Worm (Caenorhabditis elegans): ENCODE measurements around the gene str-32.

The str-32 gene

ce11 chrV:4891305-4891704 is 10.0 kb upstream of the str-32 start (continued):
- TF ChIP-seq ets-4 (GFP tag; optimal IDR thresholded peaks at IDR 0.05) (no peak), die-1 (tag; optimal IDR thresholded peaks at IDR 0.05) (peak; percentile 16), Y79H2A.3 (GFP tag; conservative IDR thresholded peaks at IDR 0.05) (peak; percentile 85; the same call in 1 of the 2 replicates), zfh-2 (GFP tag; conservative IDR thresholded peaks at IDR 0.05) (no peak), Y53G8AR.9 (GFP tag; conservative IDR thresholded peaks at IDR 0.05) (peak; percentile 83), F33H1.4 (GFP tag; IDR thresholded peaks at IDR 0.05) (peak; percentile 45), ekl-4 (GFP tag; IDR thresholded peaks at IDR 0.05) (peak; percentile 73), lsl-1 (GFP tag; optimal IDR thresholded peaks at IDR 0.05) (peak; percentile 57), madf-3 (GFP tag; IDR thresholded peaks at IDR 0.05) (peak; percentile 81), attf-6 (GFP tag; IDR thresholded peaks at IDR 0.05) (peak; percentile 70; the same call in 1 of the 2 replicates), dox-1 (GFP tag; IDR thresholded peaks at IDR 0.05) (peak; percentile 23; the same call in 1 of the 2 replicates), hrde-1 (tag; optimal IDR thresholded peaks at IDR 0.05; ENCODE audit: borderline replicate concordance) (peak; percentile 70), tlf-1 (GFP tag; optimal IDR thresholded peaks at IDR 0.05) (peak; percentile 53), ztf-28 (GFP tag; IDR thresholded peaks at IDR 0.05) (no peak), him-1 (tag; optimal IDR thresholded peaks at IDR 0.05) (peak; percentile 9), lag-1 (GFP tag; IDR thresholded peaks at IDR 0.05) (no peak), lin-26 (GFP tag; IDR thresholded peaks at IDR 0.05) (peak; percentile 63; the same call in 1 of the 2 replicates), snpc-1.3 (tag; optimal IDR thresholded peaks at IDR 0.05; ENCODE audit: insufficient read depth) (peak; percentile 45), F39B2.1 (GFP tag; IDR thresholded peaks at IDR 0.05) (peak; percentile 75; the same call in 1 of the 2 replicates), lin-35 (GFP tag; optimal IDR thresholded peaks at IDR 0.05) (peak in 1 of 3 experiments; percentile 7), atf-7 (tag; optimal IDR thresholded peaks at IDR 0.05) (no peak), ceh-91 (GFP tag; IDR thresholded peaks at IDR 0.05) (no peak), Y56A3A.18 (GFP tag; IDR thresholded peaks at IDR 0.05) (0 out of 2 replicates have a peak, but pooled peaks have one; percentile 6), ama-1 (optimal IDR thresholded peaks at IDR 0.05) (no peak), ama-1 (GFP tag; optimal IDR thresholded peaks at IDR 0.05) (no peak), hsf-1 (GFP tag; IDR thresholded peaks at IDR 0.05) (peak; percentile 77), Y67H2A.10 (GFP tag; conservative IDR thresholded peaks at IDR 0.05) (no peak), rcor-1 (GFP tag; IDR thresholded peaks at IDR 0.05) (peak; percentile 52; the same call in 1 of the 2 replicates), cebp-2 (GFP tag; IDR thresholded peaks at IDR 0.05) (0 out of 2 replicates have a peak, but pooled peaks have one; percentile 74), pbrm-1 (GFP tag; IDR thresholded peaks at IDR 0.05) (peak; percentile 62; the same call in 1 of the 2 replicates), snpc-3.4 (tag; optimal IDR thresholded peaks at IDR 0.05) (peak; percentile 51)

- TF ChIP-seq ceh-58 (GFP tag; IDR thresholded peaks at IDR 0.05) (no peak), attf-6 (GFP tag; IDR thresholded peaks at IDR 0.05) (no peak), mes-4 (tag; optimal IDR thresholded peaks at IDR 0.05) (no peak), egrh-3 (GFP tag; IDR thresholded peaks at IDR 0.05) (peak; percentile 70; the same call in 1 of the 2 replicates), ztf-22 (GFP tag; optimal IDR thresholded peaks at IDR 0.05) (no peak), xnd-1 (tag; optimal IDR thresholded peaks at IDR 0.05) (no peak), zfh-2 (GFP tag; conservative IDR thresholded peaks at IDR 0.05) (peak; percentile 81)
These were observed 9.5 kb upstream of the str-32 start for ce11 chrV:4890781-4891180.

ce11 chrV:4889976-4890479 is 8.8 kb upstream of the str-32 start, which contains the start of gene T19H12.2:
T19H12.2 (plus strand) TSS chrV:4890429.
- TF ChIP-seq Y79H2A.3 (GFP tag; conservative IDR thresholded peaks at IDR 0.05) (peak; percentile 86; the same call in 1 of the 2 replicates), madf-3 (GFP tag; IDR thresholded peaks at IDR 0.05) (peak; percentile 92), ceh-40 (GFP tag; IDR thresholded peaks at IDR 0.05) (no peak), F22D6.2 (tag; optimal IDR thresholded peaks at IDR 0.05) (no peak), egl-18 (GFP tag; IDR thresholded peaks at IDR 0.05) (no peak), hmg-1.2 (GFP tag; IDR thresholded peaks at IDR 0.05) (peak; percentile 74), repo-1 (tag; optimal IDR thresholded peaks at IDR 0.05) (no peak), hmg-20 (GFP tag; IDR thresholded peaks at IDR 0.05) (no peak), F23B12.7 (tag; optimal IDR thresholded peaks at IDR 0.05; ENCODE audit: insufficient read depth) (no peak), tlf-1 (GFP tag; optimal IDR thresholded peaks at IDR 0.05) (peak; percentile 92), F39B2.1 (GFP tag; IDR thresholded peaks at IDR 0.05) (0 out of 2 replicates have a peak, but pooled peaks have one; percentile 54), xnd-1 (tag; optimal IDR thresholded peaks at IDR 0.05) (peak; percentile 99), nfya-2 (GFP tag; IDR thresholded peaks at IDR 0.05) (no peak), nfya-1 (tag; optimal IDR thresholded peaks at IDR 0.05; ENCODE audit: borderline replicate concordance, insufficient read depth) (no peak), egl-44 (GFP tag; IDR thresholded peaks at IDR 0.05) (no peak)

All from whole organism, young adult.